Worm (Caenorhabditis elegans): ENCODE measurements around the gene gpx-7.

Gene gpx-7

DNA sequence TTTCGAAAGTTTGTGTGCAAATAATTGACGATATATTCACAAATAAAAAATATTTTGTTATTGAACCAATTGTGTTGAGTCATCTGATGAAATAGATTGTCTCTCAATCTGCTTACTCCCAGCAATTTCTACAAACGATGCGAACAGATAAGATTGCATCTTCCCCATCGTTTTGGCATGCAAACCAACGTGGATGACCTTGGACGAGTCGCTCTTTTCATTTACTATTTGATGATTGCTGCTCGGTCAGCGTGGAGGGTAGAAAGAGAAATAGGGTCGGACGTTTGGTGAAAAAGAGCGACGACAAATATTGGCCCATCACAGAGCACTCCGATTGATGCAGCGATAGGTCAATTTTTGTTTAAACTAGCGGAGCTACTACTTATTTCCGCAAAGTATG lies 26.1 kb upstream of the gpx-7 start (continued):
- no peak for TF ChIP-seq nhr-11 (tag; optimal IDR thresholded peaks at IDR 0.05)
- no peak for TF ChIP-seq unc-55 (GFP tag; optimal IDR thresholded peaks at IDR 0.05)
- TF ChIP-seq pqm-1 (tag; optimal IDR thresholded peaks at IDR 0.05), result no peak
- no peak for TF ChIP-seq ref-2 (tag; optimal IDR thresholded peaks at IDR 0.05)
- no peak for TF ChIP-seq ztf-16 (tag; optimal IDR thresholded peaks at IDR 0.05)
- TF ChIP-seq elt-4 (tag; optimal IDR thresholded peaks at IDR 0.05), result no peak
- no peak for TF ChIP-seq K09A11.1 (tag; optimal IDR thresholded peaks at IDR 0.05; ENCODE audit: insufficient read depth)
- TF ChIP-seq pag-3 (tag; optimal IDR thresholded peaks at IDR 0.05; ENCODE audit: borderline replicate concordance), result no peak
- no peak for TF ChIP-seq gmeb-2 (tag; optimal IDR thresholded peaks at IDR 0.05)
- no peak for TF ChIP-seq ceh-30 (tag; optimal IDR thresholded peaks at IDR 0.05)

ce11 chrX:7823108-7823704 lies 23.6 kb upstream of the gpx-7 start, which contains the start of gene eef-1A.2:
eef-1A.2 (plus strand) TSS chrX:7823654.
- TF ChIP-seq unc-3 (GFP tag; conservative IDR thresholded peaks at IDR 0.05), result no peak
- no peak for TF ChIP-seq unc-3 (tag; optimal IDR thresholded peaks at IDR 0.05)
- no peak for TF ChIP-seq C38D4.7 (GFP tag; optimal IDR thresholded peaks at IDR 0.05)
- TF ChIP-seq unc-86 (tag; optimal IDR thresholded peaks at IDR 0.05), result peak; percentile 12
- TF ChIP-seq hlh-15 (tag; optimal IDR thresholded peaks at IDR 0.05), result no peak
- peak; percentile 81 for TF ChIP-seq ref-2 (tag; optimal IDR thresholded peaks at IDR 0.05)
- no peak for TF ChIP-seq fkh-10 (GFP tag; optimal IDR thresholded peaks at IDR 0.05)
- no peak for TF ChIP-seq T23F11.4 (GFP tag; optimal IDR thresholded peaks at IDR 0.05)
- TF ChIP-seq madf-2 (tag; optimal IDR thresholded peaks at IDR 0.05), result peak; percentile 39
- no peak for TF ChIP-seq pha-4 (tag; optimal IDR thresholded peaks at IDR 0.05)
- peak; percentile 80 for TF ChIP-seq sdc-2 (tag; optimal IDR thresholded peaks at IDR 0.05)
- TF ChIP-seq hlh-6 (tag; optimal IDR thresholded peaks at IDR 0.05), result no peak
- TF ChIP-seq gmeb-2 (tag; optimal IDR thresholded peaks at IDR 0.05), result peak; percentile 7
- TF ChIP-seq lim-6 (tag; optimal IDR thresholded peaks at IDR 0.05), result no peak
- TF ChIP-seq tbx-7 (tag; optimal IDR thresholded peaks at IDR 0.05), result peak; percentile 48
- TF ChIP-seq unc-42 (tag; optimal IDR thresholded peaks at IDR 0.05), result peak; percentile 92
- TF ChIP-seq tbx-2 (tag; optimal IDR thresholded peaks at IDR 0.05), result peak; percentile 87
- no peak for TF ChIP-seq ceh-45 (GFP tag; IDR thresholded peaks at IDR 0.05)
- TF ChIP-seq nhr-11 (tag; optimal IDR thresholded peaks at IDR 0.05), result no peak
- TF ChIP-seq hlh-13 (GFP tag; optimal IDR thresholded peaks at IDR 0.05), result no peak
- no peak for TF ChIP-seq ama-1 (optimal IDR thresholded peaks at IDR 0.05)
- no peak for TF ChIP-seq pat-9 (tag; optimal IDR thresholded peaks at IDR 0.05)
- TF ChIP-seq ets-4 (tag; optimal IDR thresholded peaks at IDR 0.05), result no peak
- peak; percentile 64 for TF ChIP-seq unc-55 (GFP tag; optimal IDR thresholded peaks at IDR 0.05)
- no peak for TF ChIP-seq sox-4 (tag; optimal IDR thresholded peaks at IDR 0.05)
- peak; percentile 29 for TF ChIP-seq ceh-2 (tag; optimal IDR thresholded peaks at IDR 0.05)
- peak; percentile 38 for TF ChIP-seq pros-1 (tag; optimal IDR thresholded peaks at IDR 0.05)
- peak; percentile 79 for TF ChIP-seq elt-2 (tag; optimal IDR thresholded peaks at IDR 0.05)
- TF ChIP-seq mec-3 (tag; optimal IDR thresholded peaks at IDR 0.05; ENCODE audit: borderline replicate concordance), result no peak
- TF ChIP-seq hlh-8 (tag; optimal IDR thresholded peaks at IDR 0.05), result no peak
- peak; percentile 88 for TF ChIP-seq ceh-31 (tag; optimal IDR thresholded peaks at IDR 0.05)
- peak; percentile 45 for TF ChIP-seq pha-2 (tag; optimal IDR thresholded peaks at IDR 0.05)
- TF ChIP-seq C08G9.2 (tag; optimal IDR thresholded peaks at IDR 0.05), result peak; percentile 24
- no peak for TF ChIP-seq fkh-6 (tag; optimal IDR thresholded peaks at IDR 0.05)
- peak; percentile 33 for TF ChIP-seq F13H6.1 (tag; optimal IDR thresholded peaks at IDR 0.05)
- no peak for TF ChIP-seq che-1 (tag; optimal IDR thresholded peaks at IDR 0.05)
- peak; percentile 51 for TF ChIP-seq dmd-4 (tag; optimal IDR thresholded peaks at IDR 0.05; ENCODE audit: borderline replicate concordance)
- no peak for TF ChIP-seq ceh-6 (GFP tag; optimal IDR thresholded peaks at IDR 0.05)
- no peak for TF ChIP-seq syd-9 (tag; optimal IDR thresholded peaks at IDR 0.05)
- peak; percentile 80 for TF ChIP-seq dve-1 (tag; optimal IDR thresholded peaks at IDR 0.05)
- peak; percentile 32 for TF ChIP-seq ceh-48 (tag; optimal IDR thresholded peaks at IDR 0.05)
- no peak for TF ChIP-seq ahr-1 (tag; optimal IDR thresholded peaks at IDR 0.05)
- peak; percentile 87 for TF ChIP-seq hlh-30 (tag; optimal IDR thresholded peaks at IDR 0.05; ENCODE audit: insufficient read depth)
- peak; percentile 60 for TF ChIP-seq ceh-14 (tag; optimal IDR thresholded peaks at IDR 0.05)
- TF ChIP-seq elt-4 (tag; optimal IDR thresholded peaks at IDR 0.05), result no peak
- no peak for TF ChIP-seq nhr-232 (tag; optimal IDR thresholded peaks at IDR 0.05)

Measured in whole organism, late embryonic.